Worm (Caenorhabditis elegans) whole organism, mixed stage, embryonic: ENCODE results near the gene cnt-1.

Source experiments
- elt-1 ChIP-seq: sonication (generic microtip); optimal IDR thresholded peaks from 2 replicates; lab custom pipeline; 2017; ENCODE audit warnings: missing genetic modification characterization, mild to moderate bottlenecking, missing compliant biosample characterization, antibody characterized with exemption, moderate library complexity, borderline replicate concordance; ENCODE audit not compliant: insufficient read depth
- nhr-28 ChIP-seq: fragments of 150-350 bp; optimal IDR thresholded peaks from 2 replicates; lab custom pipeline; 2014; ENCODE audit warnings: missing biosample characterization, missing genetic modification characterization
- pha-4 ChIP-seq: fragments of 150-350 bp; optimal IDR thresholded peaks from 2 replicates; lab custom pipeline; 2018; ENCODE audit warnings: missing biosample characterization, missing genetic modification reagents, missing genetic modification characterization
- unc-39 ChIP-seq: fragments of 150-350 bp; optimal IDR thresholded peaks from 2 replicates; lab custom pipeline; 2014; ENCODE audit warnings: missing biosample characterization, missing genetic modification characterization

DNA sequence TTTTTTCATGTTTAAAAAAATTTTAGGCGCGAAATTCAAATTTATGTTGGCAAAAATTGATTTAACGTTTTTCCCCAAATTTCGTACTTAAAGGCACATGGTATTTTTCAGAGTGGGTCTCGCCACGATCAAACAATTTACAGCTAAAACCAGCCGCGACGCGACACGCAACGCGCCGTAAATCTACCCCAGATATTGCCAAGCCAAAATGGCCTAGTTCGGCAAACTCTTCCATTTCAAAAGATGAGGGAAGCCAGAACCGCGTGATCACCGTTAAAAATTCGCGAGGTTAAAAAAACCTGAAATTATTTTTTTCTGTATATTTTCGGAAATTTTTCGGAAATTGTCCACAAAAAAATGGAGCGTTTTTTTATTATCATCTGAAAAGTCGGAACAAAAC lies 28.8 kb downstream of the cnt-1 start:
- TF ChIP-seq pha-4, result no peak
- no peak for TF ChIP-seq nhr-28 (tag; lab: Kevin White, UChicago)
- TF ChIP-seq unc-39 (tag; lab: Kevin White, UChicago), result no peak
- TF ChIP-seq elt-1, result no peak
